Worm (Caenorhabditis elegans): ENCODE measurements around the gene C35D10.12.

- TF ChIP-seq elt-3 (tag; optimal IDR thresholded peaks at IDR 0.05): no peak
- TF ChIP-seq nhr-23 (tag; optimal IDR thresholded peaks at IDR 0.05): no peak
- TF ChIP-seq ztf-4 (tag; optimal IDR thresholded peaks at IDR 0.05): no peak
- TF ChIP-seq ama-1 (optimal IDR thresholded peaks at IDR 0.05): no peak
- no peak for TF ChIP-seq nhr-237 (tag; optimal IDR thresholded peaks at IDR 0.05)
These were observed 32.4 kb downstream of the C35D10.12 start, which contains the start of gene clec-156 for ce11 chrIII:4842173-4842572.
